Worm (Caenorhabditis elegans) whole organism, L4 larva: ENCODE data around the gene T09F3.5.

ENCODE experiments used
- F10B5.3 ChIP-seq: sonication (generic microtip); optimal IDR thresholded peaks from 2 replicates; lab custom pipeline; 2016; ENCODE audit warnings: mild to moderate bottlenecking, missing genetic modification characterization, missing compliant biosample characterization
- F49E8.2 ChIP-seq: sonication (generic microtip); optimal IDR thresholded peaks from 2 replicates; lab custom pipeline; 2016; ENCODE audit warnings: missing compliant biosample characterization, mild to moderate bottlenecking, missing genetic modification characterization, borderline replicate concordance
- T26A8.4 ChIP-seq: fragments of 200-800 bp; sonication (Bioruptor generic); IDR thresholded peaks from 2 replicates; pipeline ENCODE4 v1.3.6; 2022; ENCODE audit warnings: missing genetic modification characterization, missing compliant biosample characterization
- Y48G9A.11 ChIP-seq: fragments of 200-800 bp; sonication (Bioruptor generic); IDR thresholded peaks from 2 replicates; pipeline ENCODE4 v1.3.6; 2022; ENCODE audit warnings: missing genetic modification reagents, missing genetic modification characterization, missing compliant biosample characterization
- ZK337.2 ChIP-seq: fragments of 200-800 bp; sonication (Bioruptor generic); IDR thresholded peaks from 2 replicates; pipeline ENCODE4 v1.3.6; 2022; ENCODE audit warnings: missing genetic modification reagents, missing genetic modification characterization, missing compliant biosample characterization
- ZK546.5 ChIP-seq, 2 experiments: sonication (generic microtip); optimal IDR thresholded peaks; 2 replicates each; lab custom pipeline; 2017; ENCODE audit warnings: missing biosample characterization in 2 of 2, missing genetic modification characterization in 2 of 2
- attf-4 ChIP-seq: sonication (generic microtip); optimal IDR thresholded peaks from 3 replicates; lab custom pipeline; 2017; ENCODE audit warnings: missing biosample characterization, missing genetic modification characterization
- ceh-28 ChIP-seq: fragments of 150-350 bp; optimal IDR thresholded peaks from 2 replicates; lab custom pipeline; 2014; ENCODE audit warnings: missing biosample characterization, missing genetic modification reagents, missing genetic modification characterization
- ceh-44 ChIP-seq: fragments of 200-800 bp; sonication (Bioruptor generic); IDR thresholded peaks from 2 replicates; pipeline ENCODE4 v1.3.6; 2022; ENCODE audit warnings: missing genetic modification reagents, missing genetic modification characterization, missing compliant biosample characterization
- ces-1 ChIP-seq: fragments of 150-350 bp; sonication (generic microtip); optimal IDR thresholded peaks from 4 replicates; lab custom pipeline; 2014; ENCODE audit warnings: missing biosample characterization, missing genetic modification reagents, missing genetic modification characterization
- cey-2 ChIP-seq: sonication (generic microtip); optimal IDR thresholded peaks from 3 replicates; lab custom pipeline; 2017; ENCODE audit warnings: missing genetic modification characterization, mild to moderate bottlenecking, missing compliant biosample characterization, antibody characterized with exemption, borderline replicate concordance; ENCODE audit not compliant: insufficient read depth
- ctbp-1 ChIP-seq: fragments of 200-800 bp; sonication (Bioruptor generic); IDR thresholded peaks from 2 replicates; pipeline ENCODE4 v1.3.6; 2022; ENCODE audit warnings: missing genetic modification reagents, missing genetic modification characterization, missing compliant biosample characterization
- daf-12 ChIP-seq: fragments of 150-350 bp; optimal IDR thresholded peaks from 2 replicates; lab custom pipeline; 2014; ENCODE audit warnings: missing biosample characterization, missing genetic modification reagents, missing genetic modification characterization
- daf-16 ChIP-seq, 3 experiments: sonication (generic microtip); optimal IDR thresholded peaks; 2 replicates each; lab custom pipeline; 2016 to 2017; ENCODE audit warnings: missing genetic modification characterization in 3 of 3, missing genetic modification reagents in 3 of 3, mild to moderate bottlenecking in 2 of 3, missing compliant biosample characterization in 2 of 3, missing biosample characterization in 1 of 3, moderate library complexity in 1 of 3
- daf-19 ChIP-seq: fragments of 200-800 bp; sonication (Bioruptor generic); conservative IDR thresholded peaks from 2 replicates; pipeline ENCODE4 v1.3.6; 2022; ENCODE audit warnings: missing genetic modification characterization, missing compliant biosample characterization
- daf-8 ChIP-seq: fragments of 200-800 bp; sonication (Bioruptor generic); IDR thresholded peaks from 2 replicates; pipeline ENCODE4 v1.3.6; 2022; ENCODE audit warnings: missing genetic modification characterization, missing compliant biosample characterization
- dmd-6 ChIP-seq: fragments of 200-800 bp; sonication (Bioruptor generic); IDR thresholded peaks from 2 replicates; pipeline ENCODE4 v1.3.6; 2022; ENCODE audit warnings: missing genetic modification reagents, missing genetic modification characterization, missing compliant biosample characterization
- dpl-1 ChIP-seq: fragments of 150-350 bp; optimal IDR thresholded peaks from 2 replicates; lab custom pipeline; 2014; ENCODE audit warnings: missing biosample characterization, missing genetic modification reagents, missing genetic modification characterization
- duxl-1 ChIP-seq: sonication (generic microtip); optimal IDR thresholded peaks from 2 replicates; lab custom pipeline; 2016; ENCODE audit warnings: mild to moderate bottlenecking, missing genetic modification characterization, moderate library complexity, missing compliant biosample characterization; ENCODE audit not compliant: poor library complexity
- egl-27 ChIP-seq: sonication (generic microtip); optimal IDR thresholded peaks from 3 replicates; lab custom pipeline; 2017; ENCODE audit warnings: missing biosample characterization, missing genetic modification reagents, missing genetic modification characterization
- egl-43 ChIP-seq: fragments of 200-800 bp; sonication (Bioruptor generic); IDR thresholded peaks from 2 replicates; pipeline ENCODE4 v1.3.6; 2022; ENCODE audit warnings: missing genetic modification reagents, missing genetic modification characterization, missing compliant biosample characterization
- fkh-10 ChIP-seq: fragments of 150-350 bp; optimal IDR thresholded peaks from 2 replicates; lab custom pipeline; 2014; ENCODE audit warnings: missing biosample characterization, missing genetic modification reagents, missing genetic modification characterization
- hlh-11 ChIP-seq: fragments of 200-800 bp; sonication (Bioruptor generic); optimal IDR thresholded peaks from 2 replicates; lab custom pipeline; 2018; ENCODE audit warnings: mild to moderate bottlenecking, missing genetic modification characterization, missing compliant biosample characterization
- hlh-30 ChIP-seq: sonication (generic microtip); optimal IDR thresholded peaks from 2 replicates; lab custom pipeline; 2017; ENCODE audit warnings: antibody characterized with exemption, mild to moderate bottlenecking, missing genetic modification characterization, missing compliant biosample characterization; ENCODE audit not compliant: insufficient read depth
- jun-1 ChIP-seq: fragments of 150-350 bp; optimal IDR thresholded peaks from 2 replicates; lab custom pipeline; 2014; ENCODE audit warnings: missing biosample characterization, missing genetic modification reagents, missing genetic modification characterization
- lim-7 ChIP-seq: fragments of 200-800 bp; sonication (Bioruptor generic); IDR thresholded peaks from 2 replicates; pipeline ENCODE4 v1.3.6; 2022; ENCODE audit warnings: missing genetic modification characterization, missing compliant biosample characterization
- lin-29 ChIP-seq: fragments of 200-800 bp; sonication (Bioruptor generic); IDR thresholded peaks from 2 replicates; pipeline ENCODE4 v1.3.6; 2022; ENCODE audit warnings: missing genetic modification reagents, missing genetic modification characterization, missing compliant biosample characterization
- lin-39 ChIP-seq: fragments of 150-350 bp; optimal IDR thresholded peaks from 2 replicates; lab custom pipeline; 2014; ENCODE audit warnings: missing biosample characterization, missing genetic modification reagents, missing genetic modification characterization
- madf-5 ChIP-seq, 2 experiments: fragments of 200-800 bp; sonication (Bioruptor generic); IDR thresholded peaks; 2 replicates each; pipeline ENCODE4 v1.3.6; 2022; ENCODE audit warnings: missing compliant biosample characterization in 2 of 2, missing genetic modification characterization in 2 of 2
- mes-2 ChIP-seq: sonication (generic microtip); optimal IDR thresholded peaks from 2 replicates; lab custom pipeline; 2016; ENCODE audit warnings: missing genotype, mild to moderate bottlenecking, missing genetic modification characterization, missing compliant biosample characterization; ENCODE audit not compliant: poor library complexity, severe bottlenecking
- mxl-2 ChIP-seq: fragments of 200-800 bp; sonication (Bioruptor generic); conservative IDR thresholded peaks from 2 replicates; pipeline ENCODE4 v1.3.6; 2022; ENCODE audit warnings: missing genetic modification reagents, missing genetic modification characterization, missing compliant biosample characterization
- nhr-102 ChIP-seq: sonication (generic microtip); optimal IDR thresholded peaks from 2 replicates; lab custom pipeline; 2016; ENCODE audit warnings: mild to moderate bottlenecking, missing genetic modification characterization, moderate library complexity, missing compliant biosample characterization
- nhr-48 ChIP-seq: sonication (generic microtip); optimal IDR thresholded peaks from 2 replicates; lab custom pipeline; 2016; ENCODE audit warnings: mild to moderate bottlenecking, missing genetic modification characterization, missing compliant biosample characterization
- nhr-6 ChIP-seq: fragments of 150-350 bp; optimal IDR thresholded peaks from 2 replicates; lab custom pipeline; 2014; ENCODE audit warnings: missing biosample characterization, missing genetic modification characterization
- pqm-1 ChIP-seq: sonication (generic microtip); optimal IDR thresholded peaks from 2 replicates; lab custom pipeline; 2017; ENCODE audit warnings: missing biosample characterization, missing genetic modification characterization
- saeg-2 ChIP-seq: fragments of 200-800 bp; sonication (Bioruptor generic); IDR thresholded peaks from 2 replicates; pipeline ENCODE4 v1.3.6; 2022; ENCODE audit warnings: missing genetic modification reagents, missing genetic modification characterization, missing compliant biosample characterization
- sdz-12 ChIP-seq: fragments of 200-800 bp; sonication (Bioruptor generic); optimal IDR thresholded peaks from 2 replicates; lab custom pipeline; 2018; ENCODE audit warnings: mild to moderate bottlenecking, missing genetic modification characterization, missing compliant biosample characterization
- skn-1 ChIP-seq: fragments of 150-350 bp; optimal IDR thresholded peaks from 2 replicates; lab custom pipeline; 2014; ENCODE audit warnings: missing biosample characterization, missing genetic modification characterization
- snpc-4 ChIP-seq: fragments of 150-350 bp; optimal IDR thresholded peaks from 2 replicates; lab custom pipeline; 2014; ENCODE audit warnings: missing biosample characterization, missing genetic modification characterization
- spr-1 ChIP-seq: sonication (generic microtip); optimal IDR thresholded peaks from 2 replicates; lab custom pipeline; 2016; ENCODE audit warnings: mild to moderate bottlenecking, missing genetic modification characterization, missing compliant biosample characterization
- spr-3 ChIP-seq: fragments of 200-800 bp; sonication (Bioruptor generic); optimal IDR thresholded peaks from 2 replicates; lab custom pipeline; 2018; ENCODE audit warnings: mild to moderate bottlenecking, missing genetic modification characterization, missing compliant biosample characterization
- tag-97 ChIP-seq: fragments of 200-800 bp; sonication (Bioruptor generic); IDR thresholded peaks from 2 replicates; pipeline ENCODE4 v1.3.6; 2022; ENCODE audit warnings: missing genetic modification characterization, missing compliant biosample characterization
- tra-1 ChIP-seq: fragments of 200-800 bp; sonication (Bioruptor generic); IDR thresholded peaks from 2 replicates; pipeline ENCODE4 v1.3.6; 2022; ENCODE audit warnings: missing genetic modification reagents, missing genetic modification characterization, missing compliant biosample characterization
- unc-130 ChIP-seq: sonication (generic microtip); optimal IDR thresholded peaks from 2 replicates; lab custom pipeline; 2016; ENCODE audit warnings: missing genetic modification reagents, missing genetic modification characterization, missing compliant biosample characterization
- unc-39 ChIP-seq: sonication (generic microtip); optimal IDR thresholded peaks from 2 replicates; lab custom pipeline; 2017; ENCODE audit warnings: missing biosample characterization, missing genetic modification characterization
- zag-1 ChIP-seq: fragments of 150-350 bp; optimal IDR thresholded peaks from 2 replicates; lab custom pipeline; 2014; ENCODE audit warnings: missing biosample characterization, missing genetic modification characterization
- zfp-2 ChIP-seq: sonication (generic microtip); optimal IDR thresholded peaks from 2 replicates; lab custom pipeline; 2016; ENCODE audit warnings: mild to moderate bottlenecking, missing genetic modification characterization, missing compliant biosample characterization
- zip-11 ChIP-seq: fragments of 200-800 bp; sonication (Bioruptor generic); IDR thresholded peaks from 2 replicates; pipeline ENCODE4 v1.3.6; 2022; ENCODE audit warnings: missing genetic modification characterization, missing compliant biosample characterization
- ztf-11 ChIP-seq: fragments of 150-350 bp; optimal IDR thresholded peaks from 2 replicates; lab custom pipeline; 2014; ENCODE audit warnings: missing biosample characterization, missing genetic modification characterization
- ztf-7 ChIP-seq: fragments of 150-350 bp; optimal IDR thresholded peaks from 2 replicates; lab custom pipeline; 2014; ENCODE audit warnings: missing biosample characterization, missing genetic modification characterization

The T09F3.5 gene

ce11 chrII:10388041-10388706, 8.5 kb upstream of the T09F3.5 start:
- TF ChIP-seq saeg-2 (GFP tag; lab: Robert Waterston, UW) (no peak), egl-27 (tag; lab: Kevin White, UChicago) (no peak), nhr-6 (tag; lab: Kevin White, UChicago) (peak; percentile 9), jun-1 (tag; lab: Kevin White, UChicago) (no peak), lin-39 (no peak), cey-2 (tag; lab: Kevin White, UChicago) (no peak), nhr-102 (tag; lab: Kevin White, UChicago) (peak; percentile 43), F49E8.2 (no peak), zfp-2 (tag; lab: Kevin White, UChicago) (no peak), skn-1 (tag; lab: Kevin White, UChicago) (no peak), snpc-4 (tag; lab: Kevin White, UChicago) (no peak), ceh-44 (GFP tag; lab: Robert Waterston, UW) (no peak), mes-2 (tag; lab: Kevin White, UChicago) (peak; percentile 90), F10B5.3 (tag; lab: Kevin White, UChicago) (no peak), lim-7 (GFP tag; lab: Robert Waterston, UW) (no peak), madf-5 (GFP tag; IDR thresholded peaks at IDR 0.05; lab: Robert Waterston, UW) (no peak), daf-16 (GFP tag; optimal IDR thresholded peaks at IDR 0.05; lab: Kevin White, UChicago) (peak in 1 of 2 experiments; percentile 27), daf-16 (tag; optimal IDR thresholded peaks at IDR 0.05; lab: Kevin White, UChicago) (peak; percentile 70), zip-11 (GFP tag; lab: Robert Waterston, UW) (no peak), spr-1 (tag; lab: Kevin White, UChicago) (peak; percentile 25), attf-4 (tag; lab: Kevin White, UChicago) (no peak), ceh-28 (tag; lab: Kevin White, UChicago) (no peak), ztf-7 (tag; lab: Kevin White, UChicago) (no peak), ZK546.5 (tag; optimal IDR thresholded peaks at IDR 0.05; lab: Kevin White, UChicago) (peak in 1 of 2 experiments; percentile 14), daf-19 (GFP tag; lab: Robert Waterston, UW) (no peak), daf-8 (no peak), Y48G9A.11 (GFP tag; lab: Robert Waterston, UW) (no peak), lin-29 (GFP tag; lab: Robert Waterston, UW) (no peak), unc-130 (GFP tag; lab: Kevin White, UChicago) (peak; percentile 31), mxl-2 (GFP tag; lab: Robert Waterston, UW) (peak; percentile 92), egl-43 (GFP tag; lab: Robert Waterston, UW) (0 out of 2 replicates have a peak, but pooled peaks have one; percentile 25), fkh-10 (GFP tag; lab: Kevin White, UChicago) (peak; percentile 6), tra-1 (GFP tag; lab: Robert Waterston, UW) (0 out of 2 replicates have a peak, but pooled peaks have one; percentile 18), ces-1 (GFP tag; lab: Kevin White, UChicago) (no peak), hlh-11 (peak; percentile 77), tag-97 (GFP tag; lab: Robert Waterston, UW) (no peak), duxl-1 (peak; percentile 59), unc-39 (tag; lab: Kevin White, UChicago) (no peak), zag-1 (tag; lab: Kevin White, UChicago) (no peak), ctbp-1 (no peak), ztf-11 (tag; lab: Kevin White, UChicago) (no peak), hlh-30 (tag; lab: Kevin White, UChicago) (peak; percentile 67), dpl-1 (GFP tag; lab: Kevin White, UChicago) (peak; percentile 74), nhr-48 (tag; lab: Kevin White, UChicago) (peak; percentile 46), spr-3 (GFP tag; lab: Kevin White, UChicago) (no peak), T26A8.4 (GFP tag; lab: Robert Waterston, UW) (no peak), pqm-1 (tag; lab: Kevin White, UChicago) (peak; percentile 16), dmd-6 (0 out of 2 replicates have a peak, but pooled peaks have one; percentile 24), daf-12 (no peak), sdz-12 (GFP tag; lab: Kevin White, UChicago) (no peak), ZK337.2 (no peak)
